Worm (Caenorhabditis elegans): Measurements from ENCODE around the gene nhr-171.
"Not testable (repeated sequence)": the region's sequence is repeated elsewhere in the genome, so short reads cannot be mapped to it uniquely, and the experiment has no call there.

Gene nhr-171

DNA sequence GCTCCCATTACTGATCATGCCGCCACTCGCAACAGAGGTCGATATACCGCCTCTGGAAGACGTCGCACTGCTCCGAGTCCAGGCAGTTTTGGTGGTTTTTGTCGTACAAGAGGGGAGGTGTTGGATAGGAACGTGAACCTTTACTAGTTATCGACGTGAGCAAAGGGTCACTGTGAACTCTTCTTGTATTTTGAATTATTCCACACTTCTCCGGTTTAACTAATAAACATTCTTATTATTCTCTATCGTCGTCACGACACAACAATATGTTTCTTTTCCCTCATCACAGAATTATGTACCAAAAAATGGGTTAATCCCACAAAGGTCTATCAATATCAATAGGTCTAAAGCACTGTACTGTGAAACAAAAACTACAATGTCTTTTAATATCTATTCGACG lies at the start of gene nhr-171:
Gene nhr-171 (plus strand): TSS at position 301 of the 400 bp plus-strand sequence.
- not testable (repeated sequence) for TF ChIP-seq nhr-28 (tag; optimal IDR thresholded peaks at IDR 0.05); cnd-1 (tag; optimal IDR thresholded peaks at IDR 0.05); unc-120 (tag; optimal IDR thresholded peaks at IDR 0.05; ENCODE audit: poor library complexity, severe bottlenecking)

DNA sequence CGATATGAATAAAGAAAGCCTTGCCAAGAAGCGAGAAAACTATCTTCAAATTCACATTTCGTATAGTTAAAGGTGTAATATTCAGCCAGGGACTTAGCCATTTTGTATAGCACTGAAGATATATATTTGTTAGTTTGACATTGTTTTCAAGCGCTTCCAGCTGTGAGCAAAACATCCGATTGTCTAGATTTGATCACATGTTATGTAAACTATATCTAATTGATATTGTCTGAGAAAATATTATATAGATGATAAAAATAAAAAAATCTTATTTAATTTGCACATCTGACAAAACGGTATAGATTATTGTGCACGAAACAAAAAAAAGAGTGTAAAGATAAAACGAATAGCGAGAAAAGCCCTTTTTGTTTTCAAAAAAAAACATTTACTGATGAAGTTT lies 46.9 kb upstream of the nhr-171 start, which contains the start of gene srh-89:
Gene srh-89 (minus strand): TSS at position 101 of the 400 bp plus-strand sequence.
- TF ChIP-seq sptf-1 (tag; optimal IDR thresholded peaks at IDR 0.05) (no peak), unc-62 (GFP tag; optimal IDR thresholded peaks at IDR 0.05) (no peak), mls-2 (tag; optimal IDR thresholded peaks at IDR 0.05) (no peak), elt-1 (tag; optimal IDR thresholded peaks at IDR 0.05; ENCODE audit: borderline replicate concordance, insufficient read depth) (no peak), nhr-2 (tag; optimal IDR thresholded peaks at IDR 0.05) (no peak), lin-13 (tag; optimal IDR thresholded peaks at IDR 0.05) (no peak), bed-3 (GFP tag; optimal IDR thresholded peaks at IDR 0.05) (no peak), mab-5 (tag; optimal IDR thresholded peaks at IDR 0.05) (no peak), cnd-1 (tag; optimal IDR thresholded peaks at IDR 0.05) (no peak), snpc-4 (tag; optimal IDR thresholded peaks at IDR 0.05) (no peak), nhr-12 (tag; optimal IDR thresholded peaks at IDR 0.05) (no peak), M03D4.4 (tag; optimal IDR thresholded peaks at IDR 0.05) (no peak), blmp-1 (tag; optimal IDR thresholded peaks at IDR 0.05) (no peak), lin-32 (GFP tag; optimal IDR thresholded peaks at IDR 0.05) (no peak), flh-1 (GFP tag; optimal IDR thresholded peaks at IDR 0.05) (no peak)

DNA sequence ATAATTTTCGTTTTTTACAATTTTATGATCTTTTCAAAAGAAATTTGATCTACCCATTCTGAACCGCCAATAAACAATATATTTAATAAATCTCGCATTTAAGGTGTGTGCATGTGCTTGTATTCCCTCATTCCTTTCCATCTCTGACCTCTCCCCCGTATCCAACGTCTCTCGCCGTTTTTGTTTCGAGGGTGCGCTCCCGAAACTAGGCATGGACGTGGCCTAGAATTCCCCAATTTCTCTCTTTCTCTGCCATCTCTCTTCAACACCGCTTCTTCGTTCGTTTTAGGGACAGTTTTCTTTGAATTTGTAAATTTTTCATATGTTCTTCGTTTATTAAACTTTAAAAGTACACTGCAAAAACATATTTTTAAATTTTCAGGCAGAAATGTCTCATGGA lies 46.1 kb upstream of the nhr-171 start, which contains the start of gene F25E5.1:
Gene F25E5.1 (plus strand): TSS at position 376 of the 400 bp plus-strand sequence.
- no peak for TF ChIP-seq ham-2 (GFP tag; optimal IDR thresholded peaks at IDR 0.05)
- peak; percentile 31 for TF ChIP-seq nhr-237 (tag; optimal IDR thresholded peaks at IDR 0.05)
- TF ChIP-seq elt-3 (tag; optimal IDR thresholded peaks at IDR 0.05), result no peak
- no peak for TF ChIP-seq tbx-8 (GFP tag; optimal IDR thresholded peaks at IDR 0.05)
- no peak for TF ChIP-seq unc-62 (GFP tag; optimal IDR thresholded peaks at IDR 0.05)
- no peak for TF ChIP-seq mab-5 (tag; optimal IDR thresholded peaks at IDR 0.05)
- TF ChIP-seq nhr-76 (tag; optimal IDR thresholded peaks at IDR 0.05), result no peak
- TF ChIP-seq pha-4 (tag; optimal IDR thresholded peaks at IDR 0.05), result peak; percentile 44
- TF ChIP-seq mls-2 (tag; optimal IDR thresholded peaks at IDR 0.05), result no peak
- no peak for TF ChIP-seq ceh-43 (GFP tag; optimal IDR thresholded peaks at IDR 0.05)
- peak; percentile 54 for TF ChIP-seq lin-13 (tag; optimal IDR thresholded peaks at IDR 0.05)
- peak; percentile 59 for TF ChIP-seq mep-1 (tag; optimal IDR thresholded peaks at IDR 0.05)
- peak; percentile 58 for TF ChIP-seq lsy-2 (tag; optimal IDR thresholded peaks at IDR 0.05)
- TF ChIP-seq M03D4.4 (tag; optimal IDR thresholded peaks at IDR 0.05), result peak; percentile 37
- TF ChIP-seq sptf-1 (tag; optimal IDR thresholded peaks at IDR 0.05), result peak; percentile 45
- no peak for TF ChIP-seq drap-1 (GFP tag; optimal IDR thresholded peaks at IDR 0.05)
- TF ChIP-seq nhr-28 (tag; optimal IDR thresholded peaks at IDR 0.05), result no peak
- peak; percentile 98 for TF ChIP-seq unc-120 (tag; optimal IDR thresholded peaks at IDR 0.05; ENCODE audit: poor library complexity, severe bottlenecking)
- no peak for TF ChIP-seq lin-32 (GFP tag; optimal IDR thresholded peaks at IDR 0.05)
- no peak for TF ChIP-seq ztf-11 (tag; optimal IDR thresholded peaks at IDR 0.05)

DNA sequence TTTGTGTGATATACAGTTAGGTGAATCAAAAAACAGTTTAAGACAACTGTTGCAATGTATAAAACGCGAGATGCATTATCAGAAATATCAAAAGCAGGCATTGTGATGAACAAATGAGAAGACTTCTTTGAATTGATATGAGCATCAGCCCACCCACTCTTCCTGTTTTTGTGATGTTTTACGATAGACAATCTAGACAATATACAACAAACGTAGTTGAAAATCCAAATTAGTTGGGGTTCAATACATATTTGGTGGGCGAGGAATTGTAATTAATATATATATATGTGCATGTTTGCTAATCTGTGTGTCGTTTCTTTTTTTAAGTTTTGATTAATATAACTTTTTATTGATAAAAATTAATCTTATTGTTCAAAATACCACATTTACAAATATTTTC lies 38.8 kb upstream of the nhr-171 start, which contains the start of gene str-28:
Gene str-28 (minus strand): TSS at position 101 of the 400 bp plus-strand sequence.
- no peak for TF ChIP-seq elt-3 (tag; optimal IDR thresholded peaks at IDR 0.05)

DNA sequence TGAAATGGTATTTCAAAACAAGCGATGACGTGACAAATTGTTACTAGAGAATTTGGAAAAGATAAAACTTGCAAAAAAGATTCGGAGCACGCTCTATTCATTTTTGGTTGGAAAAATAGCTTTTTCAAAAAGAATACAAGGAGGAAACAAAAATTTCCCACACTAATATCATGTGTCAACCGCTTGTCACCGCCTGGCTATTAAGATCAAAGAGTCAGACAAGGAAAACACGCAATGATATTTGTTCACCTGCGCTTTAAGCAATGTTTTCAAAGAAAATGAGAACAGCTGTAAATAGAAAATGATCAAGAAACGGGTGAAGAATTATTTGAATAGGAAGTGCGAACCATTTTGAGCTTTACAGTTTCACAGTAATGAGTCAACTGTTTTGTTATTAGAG lies 34.8 kb upstream of the nhr-171 start, which contains the start of gene srh-125:
Gene srh-125 (minus strand): TSS at position 101 of the 400 bp plus-strand sequence.
- TF ChIP-seq blmp-1 (tag; optimal IDR thresholded peaks at IDR 0.05) (no peak), sem-2 (GFP tag; optimal IDR thresholded peaks at IDR 0.05) (no peak), ces-1 (GFP tag; optimal IDR thresholded peaks at IDR 0.05) (no peak), snpc-4 (tag; optimal IDR thresholded peaks at IDR 0.05) (no peak), unc-62 (GFP tag; optimal IDR thresholded peaks at IDR 0.05) (no peak), nhr-12 (tag; optimal IDR thresholded peaks at IDR 0.05) (no peak), ceh-43 (GFP tag; optimal IDR thresholded peaks at IDR 0.05) (no peak), ceh-83 (GFP tag; optimal IDR thresholded peaks at IDR 0.05) (no peak), elt-1 (tag; optimal IDR thresholded peaks at IDR 0.05; ENCODE audit: borderline replicate concordance, insufficient read depth) (no peak), nhr-237 (tag; optimal IDR thresholded peaks at IDR 0.05) (no peak), nhr-2 (tag; optimal IDR thresholded peaks at IDR 0.05) (no peak), pha-4 (tag; optimal IDR thresholded peaks at IDR 0.05) (no peak)

All from whole organism, mixed stage, embryonic.